Worm (Caenorhabditis elegans) whole organism, young adult: ENCODE measurements around the gene C15H9.4.

ENCODE experiments used
- ceh-100 ChIP-seq: fragments of 200-800 bp; sonication (Bioruptor generic); IDR thresholded peaks from 2 replicates; pipeline ENCODE4 v1.3.6; 2022; ENCODE audit warnings: missing genetic modification reagents, missing genetic modification characterization, missing compliant biosample characterization
- tbp1 ChIP-seq: fragments of 200-800 bp; sonication (Bioruptor generic); optimal IDR thresholded peaks from 2 replicates; lab custom pipeline; 2018; ENCODE audit warnings: mild to moderate bottlenecking, missing genetic modification characterization, missing compliant biosample characterization
- unc-62 ChIP-seq: fragments of 150-350 bp; optimal IDR thresholded peaks from 2 replicates; lab custom pipeline; 2014; ENCODE audit warnings: missing biosample characterization, missing genetic modification reagents, missing genetic modification characterization

ce11 chrX:6050849-6051248, 46.6 kb upstream of the C15H9.4 start:
- TF ChIP-seq ceh-100 (GFP tag; lab: Robert Waterston, UW) (no peak), tbp1 (GFP tag; lab: Kevin White, UChicago) (no peak), unc-62 (GFP tag; lab: Kevin White, UChicago) (no peak)
